Worm (Caenorhabditis elegans): ENCODE results near the gene F40F11.3.

- TF ChIP-seq tbx-9 (tag; optimal IDR thresholded peaks at IDR 0.05; ENCODE audit: borderline replicate concordance) = no peak
- no peak for TF ChIP-seq ZK185.1 (tag; optimal IDR thresholded peaks at IDR 0.05; ENCODE audit: poor library complexity, severe bottlenecking)
These were observed 37.9 kb upstream of the F40F11.3 start, which contains the start of gene F58B3.4 for ce11 chrIV:11631750-11632149.
